Fruit fly (Drosophila melanogaster): Measurements from ENCODE around the gene Pomp.

DNA sequence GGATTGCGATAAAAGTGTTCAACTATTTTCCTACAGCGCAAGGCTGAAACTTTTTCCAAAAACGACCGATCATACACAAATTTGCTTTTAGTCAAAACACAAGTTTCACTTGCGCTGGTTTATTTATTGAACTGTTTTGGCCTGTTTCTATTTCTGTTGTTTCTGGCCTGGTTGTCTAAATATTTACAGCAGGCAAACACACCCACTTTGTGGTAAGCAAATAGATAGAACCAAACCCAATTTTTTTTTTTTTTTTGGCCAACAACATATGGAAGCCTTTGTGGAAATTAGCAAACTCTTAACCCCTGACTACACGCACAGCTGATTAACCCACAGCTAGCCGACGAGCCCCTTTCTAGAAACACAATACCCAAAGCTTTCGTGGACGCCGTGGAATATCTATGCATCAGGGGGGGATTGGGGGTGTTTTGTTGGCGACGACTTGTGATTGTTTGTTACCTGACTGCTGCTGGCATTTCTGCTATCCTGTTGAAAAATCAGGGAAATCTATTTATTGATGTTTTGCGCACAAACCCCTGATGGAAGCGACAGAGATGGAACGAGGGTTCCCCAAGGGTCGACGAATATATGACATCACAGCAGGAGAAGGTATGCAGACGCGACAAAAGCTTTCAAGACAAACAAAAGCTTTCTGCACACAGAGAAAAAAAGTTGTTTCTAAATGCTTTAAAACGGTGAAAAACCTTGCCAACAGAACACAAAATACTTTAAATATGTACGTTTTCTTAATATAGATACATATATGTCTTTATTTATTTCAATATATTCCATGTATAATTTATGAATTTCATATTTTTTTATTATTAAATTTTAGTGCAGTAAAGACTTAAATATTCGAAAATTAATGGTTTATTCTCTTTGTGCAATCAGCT is 20.4 kb downstream of the Pomp start:
- TF ChIP-seq CG8478 (optimal IDR thresholded peaks at IDR 0.05) (no peak), CTCF (optimal IDR thresholded peaks at IDR 0.05) (no peak)

All from S2 (cell line).